Fruit fly (Drosophila melanogaster) whole organism, embryonic: ENCODE results near the gene Rdl.

Experiments
- B-H1 ChIP-seq: fragments of 200-800 bp; sonication (Bioruptor generic); IDR thresholded peaks from 3 replicates; pipeline ENCODE4 v1.3.6; 2022; ENCODE audit warnings: missing biosample characterization, missing genetic modification characterization
- Bgb ChIP-seq: fragments of 200-800 bp; sonication (Bioruptor generic); IDR thresholded peaks from 2 replicates; pipeline ENCODE4 v1.3.6; 2022; ENCODE audit warnings: missing biosample characterization, missing genetic modification characterization; ENCODE audit not compliant: partially characterized antibody
- CG11093 ChIP-seq: fragments of 200-800 bp; sonication (Bioruptor generic); IDR thresholded peaks from 3 replicates; pipeline ENCODE4 v1.3.6; 2022; ENCODE audit warnings: missing biosample characterization, missing genetic modification characterization
- CG11695 ChIP-seq: fragments of 200-800 bp; sonication (Bioruptor generic); IDR thresholded peaks from 3 replicates; pipeline ENCODE4 v1.3.6; 2022; ENCODE audit warnings: missing biosample characterization, missing genetic modification characterization
- CG12219 ChIP-seq: fragments of 200-800 bp; sonication (Bioruptor generic); optimal IDR thresholded peaks from 3 replicates; lab custom pipeline; 2018; ENCODE audit warnings: missing biosample characterization, mild to moderate bottlenecking, missing genetic modification characterization
- CG12236 ChIP-seq: fragments of 200-800 bp; sonication (Bioruptor generic); optimal IDR thresholded peaks from 2 replicates; lab custom pipeline; 2016; ENCODE audit warnings: missing biosample characterization, missing genetic modification characterization
- CG12942 ChIP-seq: fragments of 200-800 bp; sonication (Bioruptor generic); optimal IDR thresholded peaks from 3 replicates; lab custom pipeline; 2016; ENCODE audit warnings: missing biosample characterization, missing genetic modification characterization
- CG13296 ChIP-seq: fragments of 200-800 bp; sonication (Bioruptor generic); optimal IDR thresholded peaks from 3 replicates; lab custom pipeline; 2018; ENCODE audit warnings: missing biosample characterization, mild to moderate bottlenecking, missing genetic modification characterization
- CG14050 ChIP-seq: fragments of 200-800 bp; sonication (Bioruptor generic); IDR thresholded peaks from 3 replicates; pipeline ENCODE4 v1.3.6; 2022; ENCODE audit warnings: missing biosample characterization, missing genetic modification characterization
- CG14710 ChIP-seq: fragments of 200-800 bp; sonication (Bioruptor generic); optimal IDR thresholded peaks from 3 replicates; lab custom pipeline; 2019; ENCODE audit warnings: missing biosample characterization, mild to moderate bottlenecking, missing genetic modification characterization, moderate library complexity
- CG15073 ChIP-seq: fragments of 200-800 bp; sonication (Bioruptor generic); optimal IDR thresholded peaks from 2 replicates; lab custom pipeline; 2016; ENCODE audit warnings: missing biosample characterization, missing genetic modification characterization
- CG17359 ChIP-seq: fragments of 200-800 bp; sonication (Bioruptor generic); optimal IDR thresholded peaks from 3 replicates; lab custom pipeline; 2018; ENCODE audit warnings: missing biosample characterization, mild to moderate bottlenecking, missing genetic modification characterization, moderate library complexity
- CG18764 ChIP-seq: fragments of 200-800 bp; sonication (Bioruptor generic); optimal IDR thresholded peaks from 3 replicates; lab custom pipeline; 2016; ENCODE audit warnings: missing biosample characterization, missing genetic modification characterization
- CG2712 ChIP-seq: fragments of 200-800 bp; optimal IDR thresholded peaks from 3 replicates; lab custom pipeline; 2019; ENCODE audit warnings: missing biosample characterization, mild to moderate bottlenecking, missing genetic modification characterization, moderate library complexity
- CG31388 ChIP-seq: fragments of 200-800 bp; sonication (Bioruptor generic); optimal IDR thresholded peaks from 2 replicates; lab custom pipeline; 2016; ENCODE audit warnings: missing biosample characterization, missing genetic modification characterization
- CG3407 ChIP-seq: fragments of 200-800 bp; sonication (Bioruptor generic); optimal IDR thresholded peaks from 2 replicates; lab custom pipeline; 2018; ENCODE audit warnings: missing biosample characterization, mild to moderate bottlenecking, missing genetic modification characterization
- CG3838 ChIP-seq: fragments of 200-800 bp; sonication (Bioruptor generic); optimal IDR thresholded peaks from 3 replicates; lab custom pipeline; 2016; ENCODE audit warnings: missing biosample characterization, missing genetic modification characterization
- CG43689 ChIP-seq: fragments of 200-800 bp; sonication (Bioruptor generic); IDR thresholded peaks from 2 replicates; pipeline ENCODE4 v1.3.6; 2022; ENCODE audit warnings: missing biosample characterization, missing genetic modification characterization
- CG5180 ChIP-seq: fragments of 200-800 bp; sonication (Bioruptor generic); optimal IDR thresholded peaks from 3 replicates; lab custom pipeline; 2017; ENCODE audit warnings: missing biosample characterization, missing genetic modification characterization, mild to moderate bottlenecking, moderate library complexity, missing genetic modification reagents
- CG8290 ChIP-seq, 3 experiments: fragments of 200-800 bp; sonication (Bioruptor generic); optimal IDR thresholded peaks; 2 replicates each; lab custom pipeline; 2016 to 2019; ENCODE audit warnings: missing biosample characterization in 3 of 3, missing genetic modification characterization in 3 of 3, mild to moderate bottlenecking in 2 of 3, moderate library complexity in 1 of 3
- CG8359 ChIP-seq: fragments of 200-800 bp; sonication (Bioruptor generic); optimal IDR thresholded peaks from 2 replicates; lab custom pipeline; 2017; ENCODE audit warnings: missing biosample characterization, mild to moderate bottlenecking, missing genetic modification characterization, borderline replicate concordance
- Doc3 ChIP-seq: fragments of 200-800 bp; sonication (Bioruptor generic); IDR thresholded peaks from 3 replicates; pipeline ENCODE4 v1.3.6; 2022; ENCODE audit warnings: missing biosample characterization, missing genetic modification characterization; ENCODE audit not compliant: partially characterized antibody
- HmgD ChIP-seq: fragments of 200-800 bp; sonication (Bioruptor generic); optimal IDR thresholded peaks from 3 replicates; lab custom pipeline; 2016; ENCODE audit warnings: missing biosample characterization, missing genetic modification characterization
- Lhr ChIP-seq: fragments of 200-800 bp; sonication (Bioruptor generic); optimal IDR thresholded peaks from 3 replicates; lab custom pipeline; 2017; ENCODE audit warnings: mild to moderate bottlenecking, missing biosample characterization, missing genetic modification reagents, missing genetic modification characterization
- MBD-R2 ChIP-seq: fragments of 200-800 bp; sonication (Bioruptor generic); IDR thresholded peaks from 2 replicates; pipeline ENCODE4 v1.3.6; 2022; ENCODE audit warnings: missing biosample characterization, missing genetic modification characterization
- Mes4 ChIP-seq: fragments of 200-800 bp; sonication (Bioruptor generic); optimal IDR thresholded peaks from 2 replicates; lab custom pipeline; 2016; ENCODE audit warnings: missing biosample characterization, missing genetic modification characterization
- Mrtf ChIP-seq: fragments of 200-800 bp; sonication (Bioruptor generic); IDR thresholded peaks from 3 replicates; pipeline ENCODE4 v1.3.6; 2022; ENCODE audit warnings: missing biosample characterization, missing genetic modification characterization
- Nf-YA ChIP-seq: fragments of 200-800 bp; sonication (Bioruptor generic); IDR thresholded peaks from 2 replicates; pipeline ENCODE4 v1.3.6; 2022; ENCODE audit warnings: missing biosample characterization, missing genetic modification characterization
- Side ChIP-seq: fragments of 200-800 bp; sonication (Bioruptor generic); optimal IDR thresholded peaks from 2 replicates; lab custom pipeline; 2016; ENCODE audit warnings: missing biosample characterization, missing genetic modification characterization
- Ssrp ChIP-seq: fragments of 200-800 bp; sonication (Bioruptor generic); optimal IDR thresholded peaks from 2 replicates; lab custom pipeline; 2018; ENCODE audit warnings: missing biosample characterization, mild to moderate bottlenecking, missing genetic modification characterization, moderate library complexity
- Tbp ChIP-seq: fragments of >200 bp; optimal IDR thresholded peaks from 2 replicates; lab custom pipeline; 2018; ENCODE audit warnings: missing biosample characterization, missing genetic modification characterization
- Vsx1 ChIP-seq: fragments of 200-800 bp; sonication (Bioruptor generic); optimal IDR thresholded peaks from 2 replicates; lab custom pipeline; 2017; ENCODE audit warnings: missing biosample characterization, mild to moderate bottlenecking, missing genetic modification characterization, missing genetic modification reagents
- Xrp1 ChIP-seq: fragments of 200-800 bp; sonication (Bioruptor generic); IDR thresholded peaks from 2 replicates; pipeline ENCODE4 v1.3.6; 2022; ENCODE audit warnings: missing biosample characterization, missing genetic modification characterization
- bsh ChIP-seq, 2 experiments: fragments of 200-800 bp; sonication (Bioruptor generic); optimal IDR thresholded peaks; 2 replicates each; lab custom pipeline; 2017 to 2018; ENCODE audit warnings: mild to moderate bottlenecking in 2 of 2, missing biosample characterization in 2 of 2, missing genetic modification characterization in 2 of 2, moderate library complexity in 1 of 2
- chm ChIP-seq: fragments of 200-800 bp; sonication (Bioruptor generic); IDR thresholded peaks from 2 replicates; pipeline ENCODE4 v1.3.6; 2022; ENCODE audit warnings: missing biosample characterization, missing genetic modification characterization
- chn ChIP-seq: fragments of 200-800 bp; sonication (Bioruptor generic); optimal IDR thresholded peaks from 2 replicates; lab custom pipeline; 2016; ENCODE audit warnings: missing biosample characterization, missing genetic modification characterization
- dimm ChIP-seq: fragments of 200-800 bp; sonication (Bioruptor generic); IDR thresholded peaks from 2 replicates; pipeline ENCODE4 v1.3.6; 2022; ENCODE audit warnings: missing biosample characterization, missing genetic modification characterization
- disco-r ChIP-seq: fragments of 200-800 bp; sonication (Bioruptor generic); optimal IDR thresholded peaks from 2 replicates; lab custom pipeline; 2016; ENCODE audit warnings: missing biosample characterization, missing genetic modification characterization
- dm ChIP-seq: fragments of 200-800 bp; sonication (Bioruptor generic); optimal IDR thresholded peaks from 3 replicates; lab custom pipeline; 2016; ENCODE audit warnings: missing biosample characterization, missing genetic modification characterization
- dysf ChIP-seq: fragments of 200-800 bp; sonication (Bioruptor generic); IDR thresholded peaks from 3 replicates; pipeline ENCODE4 v1.3.6; 2022; ENCODE audit warnings: missing biosample characterization, missing genetic modification characterization
- eve ChIP-seq, 2 experiments: fragments of >200 bp; optimal IDR thresholded peaks; 2 replicates each; lab custom pipeline; 2017; ENCODE audit warnings: missing biosample characterization in 2 of 2, missing genetic modification characterization in 2 of 2
- fru ChIP-seq: fragments of >200 bp; optimal IDR thresholded peaks from 2 replicates; lab custom pipeline; 2017
- her ChIP-seq: fragments of 200-800 bp; sonication (Bioruptor generic); optimal IDR thresholded peaks from 2 replicates; lab custom pipeline; 2016; ENCODE audit warnings: missing biosample characterization, missing genetic modification characterization
- ind ChIP-seq: fragments of 200-800 bp; sonication (Bioruptor generic); optimal IDR thresholded peaks from 3 replicates; lab custom pipeline; 2016; ENCODE audit warnings: missing biosample characterization, missing genetic modification characterization
- kay ChIP-seq: fragments of 200-800 bp; sonication (Bioruptor generic); optimal IDR thresholded peaks from 2 replicates; lab custom pipeline; 2016; ENCODE audit warnings: missing biosample characterization, missing genetic modification characterization
- lab ChIP-seq: fragments of 200-800 bp; sonication (Bioruptor generic); optimal IDR thresholded peaks from 3 replicates; lab custom pipeline; 2017; ENCODE audit warnings: missing biosample characterization, missing genetic modification characterization, mild to moderate bottlenecking, moderate library complexity, missing genetic modification reagents
- salm ChIP-seq: fragments of 200-800 bp; sonication (Bioruptor generic); optimal IDR thresholded peaks from 2 replicates; lab custom pipeline; 2018; ENCODE audit warnings: missing biosample characterization, mild to moderate bottlenecking, missing genetic modification characterization
- sens ChIP-seq: fragments of 200-800 bp; sonication (Bioruptor generic); peaks from one replicate; lab custom pipeline; 2016; ENCODE audit warnings: missing biosample characterization, missing genetic modification characterization
- tio ChIP-seq: fragments of 200-800 bp; sonication (Bioruptor generic); optimal IDR thresholded peaks from 2 replicates; lab custom pipeline; 2017; ENCODE audit warnings: missing biosample characterization, missing genetic modification characterization, inconsistent platforms
- unpg ChIP-seq: fragments of 200-800 bp; sonication (Bioruptor generic); optimal IDR thresholded peaks from 3 replicates; lab custom pipeline; 2018; ENCODE audit warnings: missing biosample characterization, mild to moderate bottlenecking, missing genetic modification characterization, moderate library complexity
- wdn ChIP-seq: fragments of 200-800 bp; sonication (Bioruptor generic); IDR thresholded peaks from 2 replicates; pipeline ENCODE4 v1.3.6; 2022; ENCODE audit warnings: missing biosample characterization, missing genetic modification characterization
- yki ChIP-seq: fragments of >200 bp; optimal IDR thresholded peaks from 3 replicates; lab custom pipeline; 2018
- zen2 ChIP-seq: fragments of 200-800 bp; sonication (Bioruptor generic); IDR thresholded peaks from 3 replicates; pipeline ENCODE4 v1.3.6; 2022; ENCODE audit warnings: missing biosample characterization, missing genetic modification characterization; ENCODE audit not compliant: partially characterized antibody

Gene Rdl

dm6 chr3L:9121289-9121688, 60.7 kb downstream of the Rdl start (continued):
- no peak for TF ChIP-seq dimm (GFP tag; lab: Robert Waterston, UW)
- TF ChIP-seq Bgb (GFP tag; lab: Robert Waterston, UW): no peak
- TF ChIP-seq B-H1 (GFP tag; lab: Robert Waterston, UW): no peak
- TF ChIP-seq chm (GFP tag; lab: Robert Waterston, UW): peak; percentile 24; the same call in 1 of the 2 replicates
- no peak for TF ChIP-seq Mrtf (GFP tag; lab: Robert Waterston, UW)
- TF ChIP-seq chn (GFP tag; lab: Kevin White, UChicago): no peak
- TF ChIP-seq sens: peak; percentile 65
- TF ChIP-seq Nf-YA (GFP tag; lab: Robert Waterston, UW): no peak
- TF ChIP-seq dm (GFP tag; lab: Kevin White, UChicago): no peak
- no peak for TF ChIP-seq CG2712 (tag; lab: Kevin White, UChicago)
- TF ChIP-seq CG8290 (GFP tag; optimal IDR thresholded peaks at IDR 0.05; lab: Kevin White, UChicago): peak; percentile 40
- peak in 1 of 2 experiments; percentile 13 for TF ChIP-seq CG8290 (tag; optimal IDR thresholded peaks at IDR 0.05; lab: Kevin White, UChicago)
- TF ChIP-seq her (GFP tag; lab: Kevin White, UChicago): no peak
- no peak for TF ChIP-seq CG14050 (GFP tag; lab: Robert Waterston, UW)
- no peak for TF ChIP-seq CG43689 (GFP tag; lab: Robert Waterston, UW)
- TF ChIP-seq CG13296 (GFP tag; lab: Kevin White, UChicago): no peak
- no peak for TF ChIP-seq CG5180 (GFP tag; lab: Kevin White, UChicago)
- TF ChIP-seq CG18764 (GFP tag; lab: Kevin White, UChicago): no peak
- no peak for TF ChIP-seq CG8359 (GFP tag; lab: Kevin White, UChicago)
- TF ChIP-seq Side (GFP tag; lab: Kevin White, UChicago): no peak
- TF ChIP-seq Vsx1: no peak
- no peak for TF ChIP-seq unpg (GFP tag; lab: Kevin White, UChicago)
- TF ChIP-seq CG31388 (GFP tag; lab: Kevin White, UChicago): no peak
- no peak for TF ChIP-seq HmgD
- no peak for TF ChIP-seq wdn (GFP tag; lab: Robert Waterston, UW)
- TF ChIP-seq eve (GFP tag; optimal IDR thresholded peaks at IDR 0.05; lab: Kevin White, UChicago): no peak
- TF ChIP-seq MBD-R2 (GFP tag; lab: Robert Waterston, UW): no peak
- no peak for TF ChIP-seq disco-r
- no peak for TF ChIP-seq fru (lab: Kevin White, UChicago)
- TF ChIP-seq kay (GFP tag; lab: Kevin White, UChicago): no peak
- no peak for TF ChIP-seq CG15073 (GFP tag; lab: Kevin White, UChicago)
- no peak for TF ChIP-seq Doc3 (GFP tag; lab: Robert Waterston, UW)
- no peak for TF ChIP-seq zen2 (GFP tag; lab: Robert Waterston, UW)
- no peak for TF ChIP-seq Mes4 (GFP tag; lab: Kevin White, UChicago)
- no peak for TF ChIP-seq ind (GFP tag; lab: Kevin White, UChicago)
- TF ChIP-seq CG17359 (tag; lab: Kevin White, UChicago): no peak
- no peak for TF ChIP-seq bsh (GFP tag; optimal IDR thresholded peaks at IDR 0.05; lab: Kevin White, UChicago)
- TF ChIP-seq salm: no peak
- TF ChIP-seq CG14710 (tag; lab: Kevin White, UChicago): no peak
- TF ChIP-seq Lhr (GFP tag; lab: Kevin White, UChicago): no peak
- TF ChIP-seq yki (lab: Kevin White, UChicago): no peak
- TF ChIP-seq dysf: no peak
- no peak for TF ChIP-seq CG3838 (GFP tag; lab: Kevin White, UChicago)
- no peak for TF ChIP-seq CG3407 (GFP tag; lab: Kevin White, UChicago)
- no peak for TF ChIP-seq CG12942 (GFP tag; lab: Kevin White, UChicago)
- TF ChIP-seq tio (GFP tag; lab: Kevin White, UChicago): no peak
- no peak for TF ChIP-seq Xrp1
- TF ChIP-seq CG11093: no peak
- TF ChIP-seq CG12219 (GFP tag; lab: Kevin White, UChicago): no peak
- no peak for TF ChIP-seq CG11695 (GFP tag; lab: Robert Waterston, UW)
- no peak for TF ChIP-seq CG12236
- no peak for TF ChIP-seq Tbp (GFP tag; lab: Kevin White, UChicago)
- no peak for TF ChIP-seq Ssrp (tag; lab: Kevin White, UChicago)
- no peak for TF ChIP-seq lab (GFP tag; lab: Kevin White, UChicago)
